Worm (Caenorhabditis elegans) whole organism, young adult: ENCODE results near the gene algn-11.

ENCODE experiments used
- C06A6.2 ChIP-seq: fragments of 200-800 bp; sonication (Bioruptor generic); conservative IDR thresholded peaks from 2 replicates; pipeline ENCODE4 v1.3.6; 2022; ENCODE audit warnings: missing genetic modification characterization, missing compliant biosample characterization
- F22D6.2 ChIP-seq: sonication (generic microtip); optimal IDR thresholded peaks from 2 replicates; lab custom pipeline; 2016; ENCODE audit warnings: mild to moderate bottlenecking, missing genetic modification characterization, missing compliant biosample characterization
- T26A5.8 ChIP-seq: sonication (generic microtip); optimal IDR thresholded peaks from 2 replicates; lab custom pipeline; 2016; ENCODE audit warnings: missing genetic modification characterization, missing compliant biosample characterization
- Y56A3A.18 ChIP-seq: fragments of 200-800 bp; sonication (Bioruptor generic); IDR thresholded peaks from 2 replicates; pipeline ENCODE4 v1.3.6; 2022; ENCODE audit warnings: missing genetic modification reagents, missing genetic modification characterization, missing compliant biosample characterization
- Y67H2A.10 ChIP-seq: fragments of 200-800 bp; sonication (Bioruptor generic); conservative IDR thresholded peaks from 2 replicates; pipeline ENCODE4 v1.3.6; 2022; ENCODE audit warnings: missing genetic modification reagents, missing genetic modification characterization, missing compliant biosample characterization
- ZK185.1 ChIP-seq: sonication (generic microtip); optimal IDR thresholded peaks from 2 replicates; lab custom pipeline; 2016; ENCODE audit warnings: mild to moderate bottlenecking, missing genetic modification characterization, missing compliant biosample characterization; ENCODE audit not compliant: poor library complexity, severe bottlenecking
- ama-1 ChIP-seq, 3 experiments: fragments of 150-350 bp in 1 of 3; sonication (generic microtip) in 2 of 3; optimal IDR thresholded peaks; 2 replicates each; lab custom pipeline; 2014 to 2018; ENCODE audit warnings: missing biosample characterization in 2 of 3, missing genetic modification characterization in 2 of 3, missing genetic modification reagents in 2 of 3
- aptf-2 ChIP-seq: fragments of 200-800 bp; sonication (Bioruptor generic); conservative IDR thresholded peaks from 2 replicates; pipeline ENCODE4 v1.3.6; 2022; ENCODE audit warnings: missing genetic modification reagents, missing genetic modification characterization, missing compliant biosample characterization
- aptf-3 ChIP-seq: fragments of 200-800 bp; sonication (Bioruptor generic); IDR thresholded peaks from 2 replicates; pipeline ENCODE4 v1.3.6; 2022; ENCODE audit warnings: missing genetic modification characterization, missing compliant biosample characterization
- attf-3 ChIP-seq: fragments of 200-800 bp; sonication (Bioruptor generic); conservative IDR thresholded peaks from 2 replicates; pipeline ENCODE4 v1.3.6; 2022; ENCODE audit warnings: missing genetic modification reagents, missing genetic modification characterization, missing compliant biosample characterization
- attf-5 ChIP-seq: fragments of 200-800 bp; sonication (Bioruptor generic); optimal IDR thresholded peaks from 2 replicates; lab custom pipeline; 2018; ENCODE audit warnings: mild to moderate bottlenecking, missing genetic modification characterization, missing compliant biosample characterization
- attf-6 ChIP-seq: fragments of 200-800 bp; sonication (Bioruptor generic); IDR thresholded peaks from 2 replicates; pipeline ENCODE4 v1.3.6; 2022; ENCODE audit warnings: missing genetic modification reagents, missing genetic modification characterization, missing compliant biosample characterization
- bed-2 ChIP-seq: fragments of 200-800 bp; sonication (Bioruptor generic); IDR thresholded peaks from 2 replicates; pipeline ENCODE4 v1.3.6; 2022; ENCODE audit warnings: missing genetic modification reagents, missing genetic modification characterization, missing compliant biosample characterization
- cebp-1 ChIP-seq, 2 experiments: fragments of 200-800 bp in 1 of 2; sonication (Bioruptor generic) in 1 of 2; sonication (generic microtip) in 1 of 2; IDR thresholded peaks in 1 of 2; optimal IDR thresholded peaks in 1 of 2; 2 replicates each; pipeline versions ENCODE4 v1.3.6 to Lab custom; 2017 to 2022; ENCODE audit warnings: missing compliant biosample characterization in 2 of 2, missing genetic modification characterization in 2 of 2, mild to moderate bottlenecking in 1 of 2, missing genetic modification reagents in 1 of 2, moderate library complexity in 1 of 2
- ceh-40 ChIP-seq: fragments of 200-800 bp; sonication (Bioruptor generic); IDR thresholded peaks from 2 replicates; pipeline ENCODE4 v1.3.6; 2022; ENCODE audit warnings: missing genetic modification characterization, missing compliant biosample characterization
- ceh-79 ChIP-seq: sonication (generic microtip); optimal IDR thresholded peaks from 2 replicates; lab custom pipeline; 2017; ENCODE audit warnings: mild to moderate bottlenecking, missing genetic modification characterization, missing compliant biosample characterization
- ceh-91 ChIP-seq: fragments of 200-800 bp; sonication (Bioruptor generic); IDR thresholded peaks from 2 replicates; pipeline ENCODE4 v1.3.6; 2022; ENCODE audit warnings: missing genetic modification reagents, missing genetic modification characterization, missing compliant biosample characterization
- egl-44 ChIP-seq: fragments of 200-800 bp; sonication (Bioruptor generic); IDR thresholded peaks from 2 replicates; pipeline ENCODE4 v1.3.6; 2022; ENCODE audit warnings: missing genetic modification reagents, missing genetic modification characterization, missing compliant biosample characterization
- egrh-3 ChIP-seq: fragments of 200-800 bp; sonication (Bioruptor generic); IDR thresholded peaks from 2 replicates; pipeline ENCODE4 v1.3.6; 2022; ENCODE audit warnings: missing genetic modification reagents, missing genetic modification characterization, missing compliant biosample characterization
- ets-4 ChIP-seq: fragments of 200-800 bp; sonication (Bioruptor generic); optimal IDR thresholded peaks from 2 replicates; lab custom pipeline; 2018; ENCODE audit warnings: mild to moderate bottlenecking, missing genetic modification characterization, missing compliant biosample characterization
- fkh-3 ChIP-seq: sonication (generic microtip); optimal IDR thresholded peaks from 2 replicates; lab custom pipeline; 2016; ENCODE audit warnings: mild to moderate bottlenecking, missing genetic modification characterization, missing compliant biosample characterization
- hlh-12 ChIP-seq: sonication (generic microtip); optimal IDR thresholded peaks from 2 replicates; lab custom pipeline; 2016; ENCODE audit warnings: missing genetic modification characterization, missing compliant biosample characterization
- lag-1 ChIP-seq: fragments of 200-800 bp; sonication (Bioruptor generic); IDR thresholded peaks from 2 replicates; pipeline ENCODE4 v1.3.6; 2022; ENCODE audit warnings: missing genetic modification reagents, missing genetic modification characterization, missing compliant biosample characterization
- lin-26 ChIP-seq: fragments of 200-800 bp; sonication (Bioruptor generic); IDR thresholded peaks from 2 replicates; pipeline ENCODE4 v1.3.6; 2022; ENCODE audit warnings: missing genetic modification reagents, missing genetic modification characterization, missing compliant biosample characterization
- lin-40 ChIP-seq: sonication (generic microtip); optimal IDR thresholded peaks from 2 replicates; lab custom pipeline; 2016; ENCODE audit warnings: missing genetic modification characterization, mild to moderate bottlenecking, missing compliant biosample characterization, missing genotype, missing genetic modification reagents
- madf-10 ChIP-seq: sonication (generic microtip); optimal IDR thresholded peaks from 2 replicates; lab custom pipeline; 2016; ENCODE audit warnings: mild to moderate bottlenecking, missing genetic modification characterization, missing compliant biosample characterization
- madf-3 ChIP-seq: fragments of 200-800 bp; sonication (Bioruptor generic); IDR thresholded peaks from 2 replicates; pipeline ENCODE4 v1.3.6; 2022; ENCODE audit warnings: missing genetic modification reagents, missing genetic modification characterization, missing compliant biosample characterization
- madf-6 ChIP-seq: fragments of 200-800 bp; sonication (Bioruptor generic); IDR thresholded peaks from 2 replicates; pipeline ENCODE4 v1.3.6; 2022; ENCODE audit warnings: missing genetic modification reagents, missing genetic modification characterization, missing compliant biosample characterization
- mel-28 ChIP-seq: sonication (generic microtip); optimal IDR thresholded peaks from 2 replicates; lab custom pipeline; 2016; ENCODE audit warnings: borderline replicate concordance, mild to moderate bottlenecking, missing genetic modification characterization, missing compliant biosample characterization
- mes-4 ChIP-seq: sonication (generic microtip); optimal IDR thresholded peaks from 2 replicates; lab custom pipeline; 2016; ENCODE audit warnings: missing genotype, missing genetic modification characterization, missing compliant biosample characterization
- nfya-1 ChIP-seq: sonication (generic microtip); optimal IDR thresholded peaks from 2 replicates; lab custom pipeline; 2017; ENCODE audit warnings: antibody characterized with exemption, missing compliant biosample characterization, missing genetic modification characterization, borderline replicate concordance; ENCODE audit not compliant: insufficient read depth
- nhr-80 ChIP-seq: sonication (generic microtip); optimal IDR thresholded peaks from 2 replicates; lab custom pipeline; 2016; ENCODE audit warnings: missing genetic modification characterization, missing compliant biosample characterization
- rpc-1 ChIP-seq, 2 experiments: fragments of 150-350 bp in 1 of 2; sonication (generic microtip) in 1 of 2; optimal IDR thresholded peaks; 2 replicates each; lab custom pipeline; 2014 to 2018; ENCODE audit warnings: missing biosample characterization in 1 of 2, missing genetic modification characterization in 1 of 2, missing genetic modification reagents in 1 of 2, missing genotype in 1 of 2
- snpc-3.4 ChIP-seq: sonication (generic microtip); optimal IDR thresholded peaks from 2 replicates; lab custom pipeline; 2017; ENCODE audit warnings: missing genetic modification characterization, mild to moderate bottlenecking, missing compliant biosample characterization, antibody characterized with exemption, moderate library complexity, missing genotype, missing genetic modification reagents
- snpc-4 ChIP-seq, 5 experiments: fragments of 150-350 bp in 1 of 5; sonication (generic microtip) in 4 of 5; optimal IDR thresholded peaks; 2 replicates each; lab custom pipeline; 2014 to 2018; ENCODE audit warnings: missing genetic modification characterization in 5 of 5, missing biosample characterization in 3 of 5, antibody characterized with exemption in 2 of 5, mild to moderate bottlenecking in 2 of 5, missing compliant biosample characterization in 2 of 5, missing genotype in 2 of 5, moderate library complexity in 2 of 5, missing genetic modification reagents in 1 of 5
- tbp1 ChIP-seq: fragments of 200-800 bp; sonication (Bioruptor generic); optimal IDR thresholded peaks from 2 replicates; lab custom pipeline; 2018; ENCODE audit warnings: mild to moderate bottlenecking, missing genetic modification characterization, missing compliant biosample characterization
- xnd-1 ChIP-seq: sonication (generic microtip); optimal IDR thresholded peaks from 2 replicates; lab custom pipeline; 2016; ENCODE audit warnings: missing genotype, missing genetic modification reagents, missing genetic modification characterization, missing compliant biosample characterization
- zfh-2 ChIP-seq: fragments of 200-800 bp; sonication (Bioruptor generic); conservative IDR thresholded peaks from 2 replicates; pipeline ENCODE4 v1.3.6; 2022; ENCODE audit warnings: missing genetic modification reagents, missing genetic modification characterization, missing compliant biosample characterization
- ztf-18 ChIP-seq: sonication (generic microtip); optimal IDR thresholded peaks from 2 replicates; lab custom pipeline; 2016; ENCODE audit warnings: missing genotype, mild to moderate bottlenecking, missing genetic modification characterization, missing compliant biosample characterization
- ztf-22 ChIP-seq: fragments of 200-800 bp; sonication (Bioruptor generic); optimal IDR thresholded peaks from 2 replicates; lab custom pipeline; 2018; ENCODE audit warnings: mild to moderate bottlenecking, missing genetic modification characterization, moderate library complexity, missing compliant biosample characterization
- ztf-28 ChIP-seq: fragments of 200-800 bp; sonication (Bioruptor generic); IDR thresholded peaks from 2 replicates; pipeline ENCODE4 v1.3.6; 2022; ENCODE audit warnings: missing genetic modification reagents, missing genetic modification characterization, missing compliant biosample characterization

The algn-11 gene

ce11 chrIII:7246389-7246788 is 44.0 kb downstream of the algn-11 start:
- no peak for TF ChIP-seq ceh-91 (GFP tag; lab: Robert Waterston, UW)
- no peak for TF ChIP-seq ceh-79 (tag; lab: Kevin White, UChicago)
- no peak for TF ChIP-seq bed-2 (GFP tag; lab: Robert Waterston, UW)
- TF ChIP-seq nfya-1 (tag; lab: Kevin White, UChicago), result no peak
- TF ChIP-seq T26A5.8 (tag; lab: Kevin White, UChicago), result no peak
- no peak for TF ChIP-seq F22D6.2
- TF ChIP-seq aptf-3 (GFP tag; lab: Robert Waterston, UW), result no peak
- TF ChIP-seq fkh-3 (tag; lab: Kevin White, UChicago), result no peak
- no peak for TF ChIP-seq attf-6 (GFP tag; lab: Robert Waterston, UW)

ce11 chrIII:7242988-7243387 is 47.4 kb downstream of the algn-11 start, which contains the start of gene osm-10:
Gene osm-10, plus strand, starts transcription at chrIII:7243280.
- TF ChIP-seq snpc-3.4 (tag; lab: Kevin White, UChicago), result no peak
- no peak for TF ChIP-seq madf-10 (tag; lab: Kevin White, UChicago)
- no peak for TF ChIP-seq attf-5 (GFP tag; lab: Kevin White, UChicago)
- TF ChIP-seq ceh-40 (GFP tag; lab: Robert Waterston, UW), result no peak
- TF ChIP-seq ztf-28 (GFP tag; lab: Robert Waterston, UW), result no peak
- TF ChIP-seq xnd-1 (tag; lab: Kevin White, UChicago), result no peak
- no peak for TF ChIP-seq mel-28 (tag; lab: Kevin White, UChicago)
- no peak for TF ChIP-seq ceh-79 (tag; lab: Kevin White, UChicago)
- TF ChIP-seq egrh-3, result no peak
- TF ChIP-seq Y56A3A.18 (GFP tag; lab: Robert Waterston, UW), result no peak
- no peak for TF ChIP-seq tbp1 (GFP tag; lab: Kevin White, UChicago)
- no peak for TF ChIP-seq C06A6.2 (GFP tag; lab: Robert Waterston, UW)
- no peak for TF ChIP-seq ZK185.1 (tag; lab: Kevin White, UChicago)
- TF ChIP-seq zfh-2 (GFP tag; lab: Robert Waterston, UW), result no peak
- TF ChIP-seq aptf-2 (GFP tag; lab: Robert Waterston, UW), result no peak
- TF ChIP-seq lin-26 (GFP tag; lab: Robert Waterston, UW), result no peak
- TF ChIP-seq egl-44, result no peak

ce11 chrIII:7241065-7241464 is 49.3 kb downstream of the algn-11 start, which contains the start of gene ztf-31:
Gene ztf-31, plus strand, starts transcription at chrIII:7241365.
- TF ChIP-seq snpc-3.4 (tag; lab: Kevin White, UChicago), result no peak
- no peak for TF ChIP-seq mes-4 (tag; lab: Kevin White, UChicago)
- TF ChIP-seq ets-4 (GFP tag; lab: Kevin White, UChicago), result no peak
- TF ChIP-seq madf-3, result no peak
- TF ChIP-seq snpc-4 (GFP tag; optimal IDR thresholded peaks at IDR 0.05; lab: Kevin White, UChicago), result no peak
- TF ChIP-seq snpc-4 (tag; optimal IDR thresholded peaks at IDR 0.05; lab: Kevin White, UChicago), result no peak
- no peak for TF ChIP-seq nfya-1 (tag; lab: Kevin White, UChicago)
- no peak for TF ChIP-seq ama-1 (optimal IDR thresholded peaks at IDR 0.05; lab: Kevin White, UChicago)
- no peak for TF ChIP-seq ama-1 (GFP tag; optimal IDR thresholded peaks at IDR 0.05; lab: Kevin White, UChicago)
- no peak for TF ChIP-seq nhr-80 (tag; lab: Kevin White, UChicago)
- no peak for TF ChIP-seq lag-1 (GFP tag; lab: Robert Waterston, UW)
- TF ChIP-seq lin-40 (tag; lab: Kevin White, UChicago), result no peak
- TF ChIP-seq hlh-12, result no peak
- TF ChIP-seq ztf-22, result no peak
- TF ChIP-seq madf-6 (GFP tag; lab: Robert Waterston, UW), result no peak
- no peak for TF ChIP-seq attf-3 (GFP tag; lab: Robert Waterston, UW)
- TF ChIP-seq Y67H2A.10 (GFP tag; lab: Robert Waterston, UW), result no peak
- TF ChIP-seq rpc-1 (optimal IDR thresholded peaks at IDR 0.05; lab: Kevin White, UChicago), result no peak
- TF ChIP-seq rpc-1 (tag; optimal IDR thresholded peaks at IDR 0.05; lab: Kevin White, UChicago), result no peak
- no peak for TF ChIP-seq cebp-1 (GFP tag; IDR thresholded peaks at IDR 0.05; lab: Robert Waterston, UW)
- no peak for TF ChIP-seq cebp-1 (tag; optimal IDR thresholded peaks at IDR 0.05; lab: Kevin White, UChicago)
- TF ChIP-seq ztf-18 (tag; lab: Kevin White, UChicago), result no peak
